In genomic region chrX:5916494-5917309, dm6 we compare ENCODE assay signal across 4 fruit fly cellular contexts.
TF ChIP-seq lines count a peak whose summit lies in the region.

Gene Shmt, minus strand, starts transcription at chrX:5916797.
Gene CG3726, plus strand, starts transcription at chrX:5917097.

TF ChIP-seq in whole organism, adult, 20 proteins besides CTCF, POLR2A, EP300 and RAD21 (continued from another document):
- no peak for TF ChIP-seq CG7045 (GFP tag; optimal IDR thresholded peaks at IDR 0.05; lab: Kevin White, UChicago)

TF ChIP-seq in whole organism, embryonic, 481 proteins besides CTCF, POLR2A, EP300 and RAD21 (continued from another document and continues in another):
- TF ChIP-seq CG12769 (tag; optimal IDR thresholded peaks at IDR 0.05; lab: Kevin White, UChicago) = peak; percentile 49
- TF ChIP-seq CG31441 (GFP tag; IDR thresholded peaks at IDR 0.05; lab: Robert Waterston, UW) = no peak
- TF ChIP-seq CG4854 (GFP tag; optimal IDR thresholded peaks at IDR 0.05; lab: Kevin White, UChicago) = no peak
- TF ChIP-seq CG11398 (GFP tag; optimal IDR thresholded peaks at IDR 0.05; lab: Kevin White, UChicago) = no peak
- TF ChIP-seq Nf-YC (tag; optimal IDR thresholded peaks at IDR 0.05; lab: Kevin White, UChicago) = peak; percentile 3
- TF ChIP-seq CG2678 (tag; optimal IDR thresholded peaks at IDR 0.05; lab: Kevin White, UChicago) = peak; percentile 10
- peak; percentile 42 for TF ChIP-seq lab (GFP tag; optimal IDR thresholded peaks at IDR 0.05; lab: Kevin White, UChicago)
- TF ChIP-seq Sin3A (optimal IDR thresholded peaks at IDR 0.05; lab: Kevin White, UChicago) = peak; percentile 4
- TF ChIP-seq Hmr (GFP tag; optimal IDR thresholded peaks at IDR 0.05; lab: Kevin White, UChicago) = peak; percentile 24
- no peak for TF ChIP-seq eve (GFP tag; optimal IDR thresholded peaks at IDR 0.05; lab: Kevin White, UChicago)
- TF ChIP-seq Stat92E (GFP tag; optimal IDR thresholded peaks at IDR 0.05; lab: Kevin White, UChicago) = peak in 1 of 3 experiments; percentile 36
- no peak for TF ChIP-seq gro (GFP tag; optimal IDR thresholded peaks at IDR 0.05; lab: Kevin White, UChicago)
- TF ChIP-seq CrebB (tag; optimal IDR thresholded peaks at IDR 0.05; lab: Kevin White, UChicago) = peak; percentile 24
- no peak for TF ChIP-seq chn (GFP tag; optimal IDR thresholded peaks at IDR 0.05; lab: Kevin White, UChicago)
- no peak for TF ChIP-seq CG12659 (GFP tag; optimal IDR thresholded peaks at IDR 0.05; lab: Kevin White, UChicago)
- no peak for TF ChIP-seq CG10462 (GFP tag; optimal IDR thresholded peaks at IDR 0.05; lab: Kevin White, UChicago)
- TF ChIP-seq psq (GFP tag; optimal IDR thresholded peaks at IDR 0.05; lab: Kevin White, UChicago) = no peak
- no peak for TF ChIP-seq CG10267 (tag; optimal IDR thresholded peaks at IDR 0.05; lab: Kevin White, UChicago)
- TF ChIP-seq crp (GFP tag; optimal IDR thresholded peaks at IDR 0.05; lab: Kevin White, UChicago) = peak; percentile 5 to 90
- TF ChIP-seq BEAF-32 (GFP tag; optimal IDR thresholded peaks at IDR 0.05; lab: Kevin White, UChicago) = peak; percentile 45
- peak; percentile 9 for TF ChIP-seq CG7987 (GFP tag; optimal IDR thresholded peaks at IDR 0.05; lab: Kevin White, UChicago)
- no peak for TF ChIP-seq schlank (tag; optimal IDR thresholded peaks at IDR 0.05; lab: Kevin White, UChicago)
- TF ChIP-seq caup (GFP tag; optimal IDR thresholded peaks at IDR 0.05; lab: Kevin White, UChicago; ENCODE audit: severe bottlenecking) = peak; percentile 9
- TF ChIP-seq Trl (optimal IDR thresholded peaks at IDR 0.05; lab: Kevin White, UChicago) = peak; percentile 29 to 30
- TF ChIP-seq Trl (GFP tag; optimal IDR thresholded peaks at IDR 0.05; lab: Kevin White, UChicago) = no peak
- no peak for TF ChIP-seq klu (GFP tag; IDR thresholded peaks at IDR 0.05; lab: Robert Waterston, UW)
- TF ChIP-seq CG1603 (tag; optimal IDR thresholded peaks at IDR 0.05; lab: Kevin White, UChicago) = peak; percentile 0
- no peak for TF ChIP-seq CG6175 (GFP tag; IDR thresholded peaks at IDR 0.05; lab: Robert Waterston, UW)
- no peak for TF ChIP-seq CG5245 (GFP tag; optimal IDR thresholded peaks at IDR 0.05; lab: Kevin White, UChicago)
- no peak for TF ChIP-seq CG6254 (GFP tag; optimal IDR thresholded peaks at IDR 0.05; lab: Kevin White, UChicago)
- no peak for TF ChIP-seq sens-2 (GFP tag; IDR thresholded peaks at IDR 0.05; lab: Robert Waterston, UW)
- TF ChIP-seq Dp (GFP tag; optimal IDR thresholded peaks at IDR 0.05; lab: Kevin White, UChicago) = peak; percentile 75
- no peak for TF ChIP-seq CG7372 (GFP tag; IDR thresholded peaks at IDR 0.05; lab: Robert Waterston, UW)
- TF ChIP-seq chm (GFP tag; IDR thresholded peaks at IDR 0.05; lab: Robert Waterston, UW) = peak; percentile 42; the same call in 1 of the 2 replicates
- peak; percentile 84 for TF ChIP-seq E2f2 (GFP tag; IDR thresholded peaks at IDR 0.05; lab: Robert Waterston, UW)
- TF ChIP-seq her (GFP tag; optimal IDR thresholded peaks at IDR 0.05; lab: Kevin White, UChicago) = peak; percentile 37
- TF ChIP-seq CoRest (tag; optimal IDR thresholded peaks at IDR 0.05; lab: Kevin White, UChicago) = peak; percentile 4
- no peak for TF ChIP-seq cg (GFP tag; optimal IDR thresholded peaks at IDR 0.05; lab: Kevin White, UChicago)
- no peak for TF ChIP-seq esg (GFP tag; conservative IDR thresholded peaks at IDR 0.05; lab: Robert Waterston, UW)
- no peak for TF ChIP-seq CG1024 (GFP tag; IDR thresholded peaks at IDR 0.05; lab: Robert Waterston, UW)
- TF ChIP-seq bowl (GFP tag; IDR thresholded peaks at IDR 0.05; lab: Robert Waterston, UW) = no peak
- no peak for TF ChIP-seq Sry-δ (GFP tag; optimal IDR thresholded peaks at IDR 0.05; lab: Kevin White, UChicago)
- TF ChIP-seq Gug (GFP tag; IDR thresholded peaks at IDR 0.05; lab: Robert Waterston, UW) = no peak
- TF ChIP-seq CG14667 (GFP tag; IDR thresholded peaks at IDR 0.05; lab: Robert Waterston, UW) = no peak
- peak; percentile 20 for TF ChIP-seq CG1233 (GFP tag; optimal IDR thresholded peaks at IDR 0.05; lab: Kevin White, UChicago)

TF ChIP-seq in whole organism, prepupa, 60 proteins besides CTCF, POLR2A, EP300 and RAD21 (continued from another document):
- TF ChIP-seq CG6854 (GFP tag; optimal IDR thresholded peaks at IDR 0.05; lab: Kevin White, UChicago) (peak; percentile 46), eg (GFP tag; IDR thresholded peaks at IDR 0.05; lab: Robert Waterston, UW) (peak; percentile 52; the same call in 1 of the 3 replicates), CG15336 (GFP tag; IDR thresholded peaks at IDR 0.05; lab: Robert Waterston, UW) (no peak), pdm3 (GFP tag; optimal IDR thresholded peaks at IDR 0.05; lab: Kevin White, UChicago) (no peak), CG8632 (GFP tag; optimal IDR thresholded peaks at IDR 0.05; lab: Kevin White, UChicago) (no peak), CG4318 (GFP tag; optimal IDR thresholded peaks at IDR 0.05; lab: Kevin White, UChicago) (no peak), CG6792 (GFP tag; optimal IDR thresholded peaks at IDR 0.05; lab: Kevin White, UChicago) (no peak), cyc (GFP tag; optimal IDR thresholded peaks at IDR 0.05; lab: Kevin White, UChicago) (no peak), fkh (GFP tag; optimal IDR thresholded peaks at IDR 0.05; lab: Kevin White, UChicago) (peak; percentile 70), dsx (GFP tag; optimal IDR thresholded peaks at IDR 0.05; lab: Kevin White, UChicago; ENCODE audit: poor library complexity, severe bottlenecking) (peak; percentile 19), net (GFP tag; optimal IDR thresholded peaks at IDR 0.05; lab: Kevin White, UChicago) (peak; percentile 21), CG8119 (GFP tag; IDR thresholded peaks at IDR 0.05; lab: Robert Waterston, UW) (peak; percentile 12; the same call in 1 of the 3 replicates), CG10669 (GFP tag; optimal IDR thresholded peaks at IDR 0.05; lab: Kevin White, UChicago) (no peak), svp (GFP tag; lab: Kevin White, UChicago) (peak; percentile 98), topi (GFP tag; optimal IDR thresholded peaks at IDR 0.05; lab: Kevin White, UChicago) (peak; percentile 49)

TF ChIP-seq in whole organism, wandering third instar larva, 38 proteins besides CTCF, POLR2A, EP300 and RAD21 (continued from another document):
- TF ChIP-seq Hr83 (GFP tag; optimal IDR thresholded peaks at IDR 0.05; lab: Kevin White, UChicago; ENCODE audit: poor library complexity, severe bottlenecking) = peak; percentile 3
- TF ChIP-seq CrebA (GFP tag; optimal IDR thresholded peaks at IDR 0.05; lab: Kevin White, UChicago; ENCODE audit: borderline replicate concordance) = no peak
- TF ChIP-seq tai (GFP tag; optimal IDR thresholded peaks at IDR 0.05; lab: Kevin White, UChicago) = no peak
- no peak for TF ChIP-seq sv (GFP tag; optimal IDR thresholded peaks at IDR 0.05; lab: Kevin White, UChicago)
